Worm (Caenorhabditis elegans) whole organism, early embryonic: ENCODE data around the gene math-10.

Experiments used
- B0310.2 ChIP-seq: sonication (generic microtip); optimal IDR thresholded peaks from 2 replicates; lab custom pipeline; 2016; ENCODE audit warnings: mild to moderate bottlenecking, missing genetic modification characterization, missing compliant biosample characterization
- F13C5.2 ChIP-seq: sonication (generic microtip); optimal IDR thresholded peaks from 2 replicates; lab custom pipeline; 2017; ENCODE audit warnings: mild to moderate bottlenecking, missing genetic modification characterization, inconsistent platforms, missing compliant biosample characterization
- aly-1 ChIP-seq: sonication (generic microtip); optimal IDR thresholded peaks from 2 replicates; lab custom pipeline; 2016; ENCODE audit warnings: missing genetic modification characterization, missing compliant biosample characterization
- ama-1 ChIP-seq: fragments of 150-350 bp; optimal IDR thresholded peaks from 2 replicates; lab custom pipeline; 2014
- ceh-36 ChIP-seq: sonication (generic microtip); optimal IDR thresholded peaks from 2 replicates; lab custom pipeline; 2016; ENCODE audit warnings: missing genetic modification characterization, inconsistent platforms, missing compliant biosample characterization
- ets-7 ChIP-seq: sonication (generic microtip); optimal IDR thresholded peaks from 2 replicates; lab custom pipeline; 2016; ENCODE audit warnings: missing genotype, missing genetic modification characterization, missing compliant biosample characterization
- flt-1 ChIP-seq: fragments of 200-800 bp; sonication (Bioruptor generic); IDR thresholded peaks from 2 replicates; pipeline ENCODE4 v1.3.6; 2022; ENCODE audit warnings: missing genetic modification characterization, missing compliant biosample characterization
- hmbx-1 ChIP-seq: sonication (generic microtip); optimal IDR thresholded peaks from 2 replicates; lab custom pipeline; 2016; ENCODE audit warnings: mild to moderate bottlenecking, missing genetic modification characterization, missing compliant biosample characterization
- hmg-4 ChIP-seq: fragments of 200-800 bp; sonication (Bioruptor generic); optimal IDR thresholded peaks from 2 replicates; lab custom pipeline; 2018; ENCODE audit warnings: mild to moderate bottlenecking, missing genetic modification characterization, missing compliant biosample characterization
- hnd-1 ChIP-seq: sonication (generic microtip); optimal IDR thresholded peaks from 2 replicates; lab custom pipeline; 2016; ENCODE audit warnings: missing genetic modification characterization, missing compliant biosample characterization
- scrt-1 ChIP-seq: fragments of 200-800 bp; sonication (Bioruptor generic); IDR thresholded peaks from 2 replicates; pipeline ENCODE4 v1.3.6; 2022; ENCODE audit warnings: missing genetic modification characterization, missing compliant biosample characterization
- sea-1 ChIP-seq: fragments of 200-800 bp; sonication (Bioruptor generic); conservative IDR thresholded peaks from 2 replicates; pipeline ENCODE4 v1.3.6; 2022; ENCODE audit warnings: missing genetic modification characterization, missing compliant biosample characterization
- tbx-11 ChIP-seq: fragments of 200-800 bp; sonication (Bioruptor generic); IDR thresholded peaks from 2 replicates; pipeline ENCODE4 v1.3.6; 2022; ENCODE audit warnings: missing genetic modification characterization, missing compliant biosample characterization
- tra-4 ChIP-seq: sonication (generic microtip); optimal IDR thresholded peaks from 2 replicates; lab custom pipeline; 2017; ENCODE audit warnings: missing genetic modification characterization, missing compliant biosample characterization

DNA sequence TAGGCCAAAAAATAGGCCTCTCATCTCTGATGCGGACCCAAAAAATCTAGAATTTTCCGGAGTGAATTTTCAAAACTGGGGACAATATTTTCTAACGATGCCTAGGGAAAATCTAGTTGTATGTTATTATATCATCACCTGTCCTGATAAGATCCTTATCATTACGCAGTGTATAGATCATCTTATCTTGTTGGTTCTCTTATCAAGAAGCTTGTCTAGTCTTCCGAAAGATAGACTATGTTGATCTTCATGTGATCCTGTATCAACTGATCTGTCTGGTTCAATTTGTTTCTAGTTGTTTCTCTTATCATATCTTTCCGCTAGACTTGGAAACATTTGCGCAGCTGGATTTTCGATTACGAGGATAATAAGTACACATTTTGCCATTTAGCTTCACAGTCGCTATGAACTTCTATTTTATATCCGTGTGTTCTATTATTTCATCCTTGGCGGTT, 20.5 kb upstream of the math-10 start, which contains the start of gene C52E2.3:
- TF ChIP-seq ceh-36 (tag; lab: Kevin White, UChicago) (no peak), F13C5.2 (tag; lab: Kevin White, UChicago) (no peak), hnd-1 (no peak), aly-1 (no peak), ama-1 (no peak), sea-1 (no peak), scrt-1 (GFP tag; lab: Robert Waterston, UW) (no peak), ets-7 (tag; lab: Kevin White, UChicago) (no peak), B0310.2 (no peak), hmg-4 (GFP tag; lab: Kevin White, UChicago) (no peak), flt-1 (GFP tag; lab: Robert Waterston, UW) (no peak), tra-4 (tag; lab: Kevin White, UChicago) (no peak), hmbx-1 (tag; lab: Kevin White, UChicago) (no peak), tbx-11 (GFP tag; lab: Robert Waterston, UW) (no peak)
